In genomic region chrV:5768292-5768695, ce11 we compare ENCODE assay signal across 2 worm cellular contexts.
TF ChIP-seq lines count a peak whose summit lies in the region.

No protein-coding gene starts in this region.

TF ChIP-seq in whole organism, L1 larva, 84 proteins besides CTCF, POLR2A, EP300 and RAD21 (continued from another document):
- TF ChIP-seq C34B4.2 (tag; optimal IDR thresholded peaks at IDR 0.05; lab: Kevin White, UChicago) (no peak), pqm-1 (tag; optimal IDR thresholded peaks at IDR 0.05; lab: Kevin White, UChicago) (no peak), lir-3 (tag; optimal IDR thresholded peaks at IDR 0.05; lab: Kevin White, UChicago; ENCODE audit: poor library complexity) (no peak), grh-1 (GFP tag; IDR thresholded peaks at IDR 0.05; lab: Robert Waterston, UW) (peak; percentile 70), irx-1 (tag; optimal IDR thresholded peaks at IDR 0.05; lab: Kevin White, UChicago) (peak; percentile 5), fos-1 (tag; optimal IDR thresholded peaks at IDR 0.05; lab: Kevin White, UChicago) (no peak), efl-1 (optimal IDR thresholded peaks at IDR 0.05; lab: Kevin White, UChicago) (peak; percentile 18 to 34), efl-1 (GFP tag; optimal IDR thresholded peaks at IDR 0.05 in 1 of 2; lab: Kevin White, UChicago) (peak; percentile 1 to 84), elt-3 (tag; optimal IDR thresholded peaks at IDR 0.05; lab: Kevin White, UChicago) (peak in 5 of 6 experiments; percentile 72 to 92 (median 78)), ceh-63 (GFP tag; optimal IDR thresholded peaks at IDR 0.05; lab: Kevin White, UChicago) (no peak), lin-15B (tag; optimal IDR thresholded peaks at IDR 0.05; lab: Kevin White, UChicago) (no peak), lsy-2 (tag; optimal IDR thresholded peaks at IDR 0.05; lab: Kevin White, UChicago) (peak; percentile 49 to 52), sptf-1 (tag; optimal IDR thresholded peaks at IDR 0.05; lab: Kevin White, UChicago) (no peak), nhr-71 (tag; optimal IDR thresholded peaks at IDR 0.05; lab: Kevin White, UChicago) (peak; percentile 92), elt-2 (tag; optimal IDR thresholded peaks at IDR 0.05; lab: Kevin White, UChicago) (peak; percentile 70), nhr-77 (tag; optimal IDR thresholded peaks at IDR 0.05; lab: Kevin White, UChicago) (peak; percentile 19)

TF ChIP-seq in whole organism, L4 larva, 104 proteins besides CTCF, POLR2A, EP300 and RAD21 (continued from another document):
- TF ChIP-seq vab-7 (GFP tag; IDR thresholded peaks at IDR 0.05; lab: Robert Waterston, UW) (no peak), spr-3 (GFP tag; optimal IDR thresholded peaks at IDR 0.05; lab: Kevin White, UChicago) (no peak), nhr-77 (tag; optimal IDR thresholded peaks at IDR 0.05; lab: Kevin White, UChicago) (peak; percentile 9), F49E8.2 (tag; optimal IDR thresholded peaks at IDR 0.05; lab: Kevin White, UChicago; ENCODE audit: borderline replicate concordance) (no peak), ceh-62 (tag; optimal IDR thresholded peaks at IDR 0.05; lab: Kevin White, UChicago) (no peak), lin-38 (GFP tag; IDR thresholded peaks at IDR 0.05; lab: Robert Waterston, UW) (peak; percentile 32; the same call in 1 of the 2 replicates), unc-62 (GFP tag; optimal IDR thresholded peaks at IDR 0.05 in 1 of 2; lab: Kevin White, UChicago) (peak in 1 of 2 experiments; percentile 71), unc-62 (tag; optimal IDR thresholded peaks at IDR 0.05; lab: Kevin White, UChicago) (no peak), Y105C5A.15 (GFP tag; IDR thresholded peaks at IDR 0.05; lab: Robert Waterston, UW) (no peak), mxl-3 (GFP tag; optimal IDR thresholded peaks at IDR 0.05; lab: Kevin White, UChicago) (peak; percentile 82), zfp-3 (GFP tag; conservative IDR thresholded peaks at IDR 0.05; lab: Robert Waterston, UW) (no peak), hmg-1.1 (GFP tag; IDR thresholded peaks at IDR 0.05; lab: Robert Waterston, UW) (0 out of 2 replicates have a peak, but pooled peaks have one; percentile 11), F44E2.7 (GFP tag; IDR thresholded peaks at IDR 0.05; lab: Robert Waterston, UW) (no peak), lin-39 (tag; optimal IDR thresholded peaks at IDR 0.05; lab: Kevin White, UChicago) (no peak), pha-4 (GFP tag; IDR thresholded peaks at IDR 0.05; lab: Robert Waterston, UW) (no peak), pha-4 (tag; optimal IDR thresholded peaks at IDR 0.05; lab: Kevin White, UChicago) (no peak), nhr-28 (tag; optimal IDR thresholded peaks at IDR 0.05; lab: Kevin White, UChicago) (peak; percentile 81), egl-43 (GFP tag; IDR thresholded peaks at IDR 0.05; lab: Robert Waterston, UW) (no peak), lin-15B (tag; optimal IDR thresholded peaks at IDR 0.05; lab: Kevin White, UChicago) (no peak), lsy-2 (tag; optimal IDR thresholded peaks at IDR 0.05; lab: Kevin White, UChicago) (peak in 1 of 2 experiments; percentile 54), arid-1 (GFP tag; conservative IDR thresholded peaks at IDR 0.05; lab: Robert Waterston, UW) (no peak), zip-2 (tag; optimal IDR thresholded peaks at IDR 0.05; lab: Kevin White, UChicago) (peak; percentile 18), daf-19 (GFP tag; conservative IDR thresholded peaks at IDR 0.05; lab: Robert Waterston, UW) (no peak), snpc-4 (tag; optimal IDR thresholded peaks at IDR 0.05; lab: Kevin White, UChicago) (no peak), zag-1 (tag; optimal IDR thresholded peaks at IDR 0.05; lab: Kevin White, UChicago) (no peak), dmd-6 (GFP tag; IDR thresholded peaks at IDR 0.05; lab: Robert Waterston, UW) (peak; percentile 86), mdl-1 (tag; optimal IDR thresholded peaks at IDR 0.05; lab: Kevin White, UChicago) (peak; percentile 88 to 91), fos-1 (tag; optimal IDR thresholded peaks at IDR 0.05; lab: Kevin White, UChicago) (no peak), dmd-9 (GFP tag; IDR thresholded peaks at IDR 0.05; lab: Robert Waterston, UW) (no peak), unc-39 (tag; optimal IDR thresholded peaks at IDR 0.05; lab: Kevin White, UChicago) (no peak), ceh-44 (GFP tag; IDR thresholded peaks at IDR 0.05; lab: Robert Waterston, UW) (no peak), tra-1 (GFP tag; IDR thresholded peaks at IDR 0.05; lab: Robert Waterston, UW) (peak; percentile 40; the same call in 1 of the 2 replicates), unc-130 (GFP tag; optimal IDR thresholded peaks at IDR 0.05; lab: Kevin White, UChicago) (no peak), snpc-1.2 (GFP tag; IDR thresholded peaks at IDR 0.05; lab: Robert Waterston, UW) (no peak)
